Worm (Caenorhabditis elegans) whole organism, early embryonic: ENCODE results near the gene npr-26.

ENCODE experiments used
- B0310.2 ChIP-seq: sonication (generic microtip); optimal IDR thresholded peaks from 2 replicates; lab custom pipeline; 2016; ENCODE audit warnings: mild to moderate bottlenecking, missing genetic modification characterization, missing compliant biosample characterization
- F13C5.2 ChIP-seq: sonication (generic microtip); optimal IDR thresholded peaks from 2 replicates; lab custom pipeline; 2017; ENCODE audit warnings: mild to moderate bottlenecking, missing genetic modification characterization, inconsistent platforms, missing compliant biosample characterization
- aly-1 ChIP-seq: sonication (generic microtip); optimal IDR thresholded peaks from 2 replicates; lab custom pipeline; 2016; ENCODE audit warnings: missing genetic modification characterization, missing compliant biosample characterization
- ama-1 ChIP-seq: fragments of 150-350 bp; optimal IDR thresholded peaks from 2 replicates; lab custom pipeline; 2014
- ceh-13 ChIP-seq: fragments of 200-800 bp; sonication (Bioruptor generic); optimal IDR thresholded peaks from 2 replicates; lab custom pipeline; 2018; ENCODE audit warnings: mild to moderate bottlenecking, missing genetic modification characterization, missing compliant biosample characterization
- ceh-36 ChIP-seq: sonication (generic microtip); optimal IDR thresholded peaks from 2 replicates; lab custom pipeline; 2016; ENCODE audit warnings: missing genetic modification characterization, inconsistent platforms, missing compliant biosample characterization
- ets-7 ChIP-seq: sonication (generic microtip); optimal IDR thresholded peaks from 2 replicates; lab custom pipeline; 2016; ENCODE audit warnings: missing genotype, missing genetic modification characterization, missing compliant biosample characterization
- flt-1 ChIP-seq: fragments of 200-800 bp; sonication (Bioruptor generic); IDR thresholded peaks from 2 replicates; pipeline ENCODE4 v1.3.6; 2022; ENCODE audit warnings: missing genetic modification characterization, missing compliant biosample characterization
- hmbx-1 ChIP-seq: sonication (generic microtip); optimal IDR thresholded peaks from 2 replicates; lab custom pipeline; 2016; ENCODE audit warnings: mild to moderate bottlenecking, missing genetic modification characterization, missing compliant biosample characterization
- hmg-4 ChIP-seq: fragments of 200-800 bp; sonication (Bioruptor generic); optimal IDR thresholded peaks from 2 replicates; lab custom pipeline; 2018; ENCODE audit warnings: mild to moderate bottlenecking, missing genetic modification characterization, missing compliant biosample characterization
- hnd-1 ChIP-seq: sonication (generic microtip); optimal IDR thresholded peaks from 2 replicates; lab custom pipeline; 2016; ENCODE audit warnings: missing genetic modification characterization, missing compliant biosample characterization
- pes-1 ChIP-seq: fragments of 200-800 bp; sonication (Bioruptor generic); IDR thresholded peaks from 2 replicates; pipeline ENCODE4 v1.3.6; 2022; ENCODE audit warnings: missing genetic modification reagents, missing genetic modification characterization, missing compliant biosample characterization
- scrt-1 ChIP-seq: fragments of 200-800 bp; sonication (Bioruptor generic); IDR thresholded peaks from 2 replicates; pipeline ENCODE4 v1.3.6; 2022; ENCODE audit warnings: missing genetic modification characterization, missing compliant biosample characterization
- sea-1 ChIP-seq: fragments of 200-800 bp; sonication (Bioruptor generic); conservative IDR thresholded peaks from 2 replicates; pipeline ENCODE4 v1.3.6; 2022; ENCODE audit warnings: missing genetic modification characterization, missing compliant biosample characterization
- tbx-11 ChIP-seq: fragments of 200-800 bp; sonication (Bioruptor generic); IDR thresholded peaks from 2 replicates; pipeline ENCODE4 v1.3.6; 2022; ENCODE audit warnings: missing genetic modification characterization, missing compliant biosample characterization
- tbx-37 ChIP-seq: fragments of 200-800 bp; sonication (Bioruptor generic); conservative IDR thresholded peaks from 2 replicates; pipeline ENCODE4 v1.3.6; 2022; ENCODE audit warnings: missing genetic modification reagents, missing genetic modification characterization, missing compliant biosample characterization
- tra-4 ChIP-seq: sonication (generic microtip); optimal IDR thresholded peaks from 2 replicates; lab custom pipeline; 2017; ENCODE audit warnings: missing genetic modification characterization, missing compliant biosample characterization

npr-26 gene

ce11 chrIV:17435228-17435627 is 17.6 kb upstream of the npr-26 start:
- no peak for TF ChIP-seq ets-7 (tag; lab: Kevin White, UChicago)
- no peak for TF ChIP-seq scrt-1 (GFP tag; lab: Robert Waterston, UW)
- TF ChIP-seq hmbx-1, result no peak
- TF ChIP-seq tbx-11 (GFP tag; lab: Robert Waterston, UW), result no peak
- no peak for TF ChIP-seq pes-1 (GFP tag; lab: Robert Waterston, UW)
- TF ChIP-seq ceh-36, result no peak
- TF ChIP-seq tbx-37, result no peak
- no peak for TF ChIP-seq tra-4 (tag; lab: Kevin White, UChicago)

DNA sequence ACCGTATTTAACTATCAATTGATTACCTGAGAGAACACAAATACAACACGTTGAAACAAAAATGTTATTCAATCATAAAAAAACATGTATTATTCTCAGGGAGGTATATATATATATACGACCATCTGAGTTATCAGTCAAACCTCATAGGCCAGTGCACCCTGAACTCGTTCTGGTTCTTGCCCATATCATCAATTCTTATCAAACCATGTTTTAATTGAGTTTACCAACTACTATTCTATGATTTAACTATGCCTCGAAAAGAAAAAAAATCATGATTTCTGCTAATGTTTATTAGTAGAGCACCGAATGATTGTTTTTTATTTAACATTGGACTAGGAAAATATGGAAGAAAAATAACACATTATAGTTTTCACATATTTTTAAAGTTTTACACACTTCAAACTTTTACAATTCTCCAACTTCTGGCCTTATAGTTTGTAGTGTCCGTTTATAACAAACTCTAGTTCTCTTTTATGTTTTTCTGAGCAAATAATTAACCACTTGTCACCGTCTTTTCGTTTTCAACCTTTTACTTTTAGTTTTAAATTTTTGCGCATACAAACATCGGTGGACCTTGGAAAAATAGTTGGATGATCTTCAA is 14.7 kb upstream of the npr-26 start:
- no peak for TF ChIP-seq tra-4 (tag; lab: Kevin White, UChicago)
- no peak for TF ChIP-seq hnd-1 (tag; lab: Kevin White, UChicago)
- TF ChIP-seq tbx-11 (GFP tag; lab: Robert Waterston, UW), result no peak
- TF ChIP-seq hmg-4 (GFP tag; lab: Kevin White, UChicago), result no peak
- TF ChIP-seq ceh-13 (GFP tag; lab: Kevin White, UChicago), result no peak
- TF ChIP-seq aly-1 (tag; lab: Kevin White, UChicago), result no peak

ce11 chrIV:17431287-17431686 is 13.7 kb upstream of the npr-26 start, which contains the start of gene lact-6:
TSS of gene lact-6 (minus strand) at chrIV:17431387.
- TF ChIP-seq pes-1 (GFP tag; lab: Robert Waterston, UW), result no peak

DNA sequence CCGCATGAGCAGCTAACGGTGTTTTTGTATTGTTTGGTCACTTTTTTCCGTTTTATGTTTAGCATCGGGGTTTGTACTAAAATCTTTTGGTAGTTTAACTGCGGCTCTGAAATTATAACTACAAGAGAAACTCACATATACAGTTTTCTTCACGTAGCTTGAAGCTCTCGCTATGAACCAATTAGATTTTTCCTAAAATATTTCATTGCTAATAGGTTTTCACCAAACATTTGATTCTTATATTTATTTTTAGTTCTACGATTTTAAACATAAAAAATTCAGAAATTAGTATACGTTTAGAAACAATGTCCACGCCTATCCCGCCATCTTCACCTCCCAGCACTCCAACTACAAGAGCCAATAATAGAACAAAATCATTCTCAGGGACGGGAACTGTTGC is 9.8 kb upstream of the npr-26 start, which contains the start of gene C06A12.3:
Gene C06A12.3, plus strand, starts transcription at position 301 of the 400 bp plus-strand sequence.
- TF ChIP-seq hmg-4 (GFP tag; lab: Kevin White, UChicago) (no peak), scrt-1 (GFP tag; lab: Robert Waterston, UW) (no peak), F13C5.2 (no peak)

DNA sequence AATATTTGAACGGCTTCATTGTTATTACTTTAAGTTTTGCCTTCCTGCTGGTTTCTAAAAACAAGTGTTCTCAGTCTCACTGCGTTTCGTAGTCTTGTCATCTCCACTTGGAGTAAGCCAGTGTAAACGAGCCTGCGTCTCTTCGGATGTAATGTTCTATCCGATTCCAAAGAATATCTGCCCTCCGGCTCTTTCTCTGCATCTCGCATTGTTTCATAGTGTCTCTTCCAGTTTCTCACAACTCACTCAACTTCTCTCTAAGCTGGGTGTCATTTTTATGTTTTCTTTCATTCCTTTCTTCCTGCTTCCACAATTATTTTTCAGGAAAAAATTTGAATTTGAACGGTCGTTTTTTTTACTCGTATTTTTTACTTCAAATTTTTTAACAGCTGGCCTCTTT is 9.3 kb upstream of the npr-26 start:
- TF ChIP-seq sea-1 (no peak), ceh-13 (GFP tag; lab: Kevin White, UChicago) (no peak), scrt-1 (GFP tag; lab: Robert Waterston, UW) (no peak), tra-4 (tag; lab: Kevin White, UChicago) (no peak)

DNA sequence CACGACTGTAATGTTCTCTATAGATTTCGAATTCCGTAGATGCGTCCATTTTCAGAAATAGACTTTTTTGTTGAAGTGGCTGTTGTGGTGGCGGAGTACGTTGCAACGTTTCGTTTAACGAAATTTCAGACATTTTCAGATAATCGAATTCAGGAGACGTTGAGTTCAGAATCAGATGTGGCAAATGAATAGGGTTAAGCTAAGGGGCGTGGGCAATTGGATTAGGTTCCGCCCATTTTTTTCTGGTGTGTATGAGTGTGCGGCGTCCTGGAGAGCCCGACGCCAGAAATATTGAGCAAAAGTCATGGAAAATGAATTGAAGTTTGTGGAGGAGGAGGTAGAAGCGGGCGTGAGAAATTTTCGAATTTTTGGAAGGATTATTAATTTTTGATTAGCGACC is 4.3 kb downstream of the npr-26 start:
- no peak for TF ChIP-seq ceh-13 (GFP tag; lab: Kevin White, UChicago)
- TF ChIP-seq tbx-37, result no peak
- TF ChIP-seq ceh-36, result no peak
- TF ChIP-seq flt-1 (GFP tag; lab: Robert Waterston, UW), result no peak
- TF ChIP-seq scrt-1 (GFP tag; lab: Robert Waterston, UW), result no peak
- no peak for TF ChIP-seq hnd-1 (tag; lab: Kevin White, UChicago)
- TF ChIP-seq F13C5.2, result no peak
- no peak for TF ChIP-seq ets-7 (tag; lab: Kevin White, UChicago)
- TF ChIP-seq tbx-11 (GFP tag; lab: Robert Waterston, UW), result no peak
- no peak for TF ChIP-seq aly-1 (tag; lab: Kevin White, UChicago)
- no peak for TF ChIP-seq tra-4 (tag; lab: Kevin White, UChicago)
- TF ChIP-seq B0310.2 (tag; lab: Kevin White, UChicago), result no peak
- no peak for TF ChIP-seq sea-1
- TF ChIP-seq pes-1 (GFP tag; lab: Robert Waterston, UW), result no peak
- no peak for TF ChIP-seq hmbx-1

DNA sequence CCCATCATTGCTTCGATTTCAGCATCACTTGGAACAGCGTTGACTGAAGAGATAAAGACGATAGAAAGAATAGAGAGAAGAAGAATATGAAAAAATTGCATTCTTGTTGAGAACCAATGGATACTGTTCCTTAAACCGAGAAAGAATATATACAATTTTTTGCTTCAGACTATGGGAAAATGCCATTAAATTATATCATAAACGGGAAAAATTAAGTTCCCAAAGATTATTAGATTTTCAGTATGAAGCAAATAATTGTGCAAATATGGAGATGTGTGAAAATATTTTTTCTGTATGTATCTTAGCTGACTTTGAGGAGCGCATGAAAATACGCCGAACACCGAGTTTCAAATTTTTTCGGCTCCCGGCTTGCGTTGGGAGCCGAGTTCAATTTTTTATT is 10.1 kb downstream of the npr-26 start, which contains the start of gene T02D1.9:
Gene T02D1.9, minus strand, starts transcription at position 101 of the 400 bp plus-strand sequence.
- TF ChIP-seq hmg-4 (GFP tag; lab: Kevin White, UChicago) (no peak), pes-1 (GFP tag; lab: Robert Waterston, UW) (no peak), aly-1 (tag; lab: Kevin White, UChicago) (no peak), ama-1 (lab: Kevin White, UChicago) (no peak), tbx-11 (GFP tag; lab: Robert Waterston, UW) (no peak), ets-7 (tag; lab: Kevin White, UChicago) (no peak), sea-1 (no peak), B0310.2 (tag; lab: Kevin White, UChicago) (no peak), tbx-37 (no peak), scrt-1 (GFP tag; lab: Robert Waterston, UW) (no peak), ceh-13 (GFP tag; lab: Kevin White, UChicago) (no peak), tra-4 (tag; lab: Kevin White, UChicago) (no peak), F13C5.2 (no peak)

DNA sequence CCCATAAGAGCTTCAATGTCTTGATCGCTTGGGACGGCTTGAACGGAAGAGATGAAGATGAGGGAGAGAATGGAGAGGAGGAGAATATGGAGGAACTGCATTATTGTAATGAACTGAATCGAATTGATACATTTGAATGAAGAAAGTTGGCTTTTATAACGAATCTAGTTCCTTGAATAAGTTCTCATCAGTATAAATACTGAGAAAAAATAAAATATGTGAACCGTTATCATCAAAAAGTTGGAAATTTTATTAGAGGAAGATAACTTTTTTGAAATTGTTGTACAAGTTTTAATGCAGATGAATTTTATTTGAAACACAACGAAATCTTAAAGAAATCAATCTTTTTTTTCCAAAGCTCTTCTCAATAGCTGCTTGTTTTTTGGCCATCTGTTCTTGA is 10.6 kb downstream of the npr-26 start, which contains the start of gene T02D1.7:
Gene T02D1.7, minus strand, starts transcription at position 101 of the 400 bp plus-strand sequence.
- TF ChIP-seq scrt-1 (GFP tag; lab: Robert Waterston, UW) (no peak), sea-1 (no peak), flt-1 (GFP tag; lab: Robert Waterston, UW) (no peak), hmg-4 (GFP tag; lab: Kevin White, UChicago) (no peak), ceh-36 (no peak), ets-7 (tag; lab: Kevin White, UChicago) (no peak), ceh-13 (GFP tag; lab: Kevin White, UChicago) (no peak), hnd-1 (tag; lab: Kevin White, UChicago) (no peak), tbx-11 (GFP tag; lab: Robert Waterston, UW) (no peak), tbx-37 (no peak), F13C5.2 (no peak), B0310.2 (tag; lab: Kevin White, UChicago) (no peak), aly-1 (tag; lab: Kevin White, UChicago) (no peak), ama-1 (lab: Kevin White, UChicago) (no peak), hmbx-1 (no peak), tra-4 (tag; lab: Kevin White, UChicago) (no peak), pes-1 (GFP tag; lab: Robert Waterston, UW) (no peak)
